Worm (Caenorhabditis elegans) whole organism, midembryonic: ENCODE measurements around the gene Y59H11AM.4.

ENCODE experiments used
- T22C8.4 ChIP-seq: fragments of 200-800 bp; sonication (Bioruptor generic); IDR thresholded peaks from 2 replicates; pipeline ENCODE4 v1.3.6; 2022; ENCODE audit warnings: missing genetic modification characterization, missing compliant biosample characterization
- cog-1 ChIP-seq: sonication (generic microtip); optimal IDR thresholded peaks from 2 replicates; lab custom pipeline; 2016; ENCODE audit warnings: missing genetic modification characterization, missing compliant biosample characterization
- flt-1 ChIP-seq: fragments of 200-800 bp; sonication (Bioruptor generic); IDR thresholded peaks from 2 replicates; pipeline ENCODE4 v1.3.6; 2022; ENCODE audit warnings: missing genetic modification characterization, missing compliant biosample characterization
- klf-2 ChIP-seq: fragments of 200-800 bp; sonication (Bioruptor generic); conservative IDR thresholded peaks from 2 replicates; pipeline ENCODE4 v1.3.6; 2022; ENCODE audit warnings: missing genetic modification reagents, missing genetic modification characterization, missing compliant biosample characterization
- med-1 ChIP-seq: sonication (generic microtip); optimal IDR thresholded peaks from 2 replicates; lab custom pipeline; 2017; ENCODE audit warnings: missing genetic modification characterization, mild to moderate bottlenecking, missing compliant biosample characterization, antibody characterized with exemption, missing genetic modification reagents; ENCODE audit not compliant: insufficient read depth
- ref-1 ChIP-seq: fragments of 200-800 bp; sonication (Bioruptor generic); conservative IDR thresholded peaks from 2 replicates; pipeline ENCODE4 v1.3.6; 2022; ENCODE audit warnings: missing genetic modification reagents, missing genetic modification characterization, missing compliant biosample characterization
- tab-1 ChIP-seq: fragments of 200-800 bp; sonication (Bioruptor generic); IDR thresholded peaks from 2 replicates; pipeline ENCODE4 v1.3.6; 2022; ENCODE audit warnings: missing genetic modification characterization, missing compliant biosample characterization
- ztf-23 ChIP-seq: fragments of 200-800 bp; sonication (Bioruptor generic); IDR thresholded peaks from 2 replicates; pipeline ENCODE4 v1.3.6; 2022; ENCODE audit warnings: missing genetic modification reagents, missing genetic modification characterization, missing compliant biosample characterization
- ztf-29 ChIP-seq: fragments of 200-800 bp; sonication (Bioruptor generic); IDR thresholded peaks from 2 replicates; pipeline ENCODE4 v1.3.6; 2022; ENCODE audit warnings: missing genetic modification reagents, missing genetic modification characterization, missing compliant biosample characterization

Gene Y59H11AM.4

ce11 chrIV:8526050-8526449, 44.1 kb downstream of the Y59H11AM.4 start:
- TF ChIP-seq flt-1 (GFP tag; lab: Robert Waterston, UW) (no peak), ztf-29 (GFP tag; lab: Robert Waterston, UW) (no peak), ref-1 (GFP tag; lab: Robert Waterston, UW) (no peak), klf-2 (GFP tag; lab: Robert Waterston, UW) (no peak), cog-1 (no peak), ztf-23 (GFP tag; lab: Robert Waterston, UW) (no peak)

ce11 chrIV:8523981-8524380, 46.2 kb downstream of the Y59H11AM.4 start:
- no peak for TF ChIP-seq ref-1 (GFP tag; lab: Robert Waterston, UW)

ce11 chrIV:8520594-8520993, 49.6 kb downstream of the Y59H11AM.4 start, which contains the start of gene pkg-2:
Gene pkg-2 (plus strand): TSS chrIV:8520894.
- TF ChIP-seq cog-1 (no peak), flt-1 (GFP tag; lab: Robert Waterston, UW) (no peak), ztf-23 (GFP tag; lab: Robert Waterston, UW) (no peak), T22C8.4 (no peak), ztf-29 (GFP tag; lab: Robert Waterston, UW) (no peak), med-1 (GFP tag; lab: Kevin White, UChicago) (no peak), ref-1 (GFP tag; lab: Robert Waterston, UW) (no peak), tab-1 (GFP tag; lab: Robert Waterston, UW) (no peak), klf-2 (GFP tag; lab: Robert Waterston, UW) (no peak)

ce11 chrIV:8519949-8520348, 50.2 kb downstream of the Y59H11AM.4 start:
- no peak for TF ChIP-seq ztf-23 (GFP tag; lab: Robert Waterston, UW)
- no peak for TF ChIP-seq klf-2 (GFP tag; lab: Robert Waterston, UW)
- no peak for TF ChIP-seq med-1 (GFP tag; lab: Kevin White, UChicago)
- TF ChIP-seq cog-1, result no peak
- no peak for TF ChIP-seq ref-1 (GFP tag; lab: Robert Waterston, UW)
- no peak for TF ChIP-seq T22C8.4
- TF ChIP-seq ztf-29 (GFP tag; lab: Robert Waterston, UW), result no peak
